Fruit fly (Drosophila melanogaster): ENCODE measurements around the gene CG42792.

DNA sequence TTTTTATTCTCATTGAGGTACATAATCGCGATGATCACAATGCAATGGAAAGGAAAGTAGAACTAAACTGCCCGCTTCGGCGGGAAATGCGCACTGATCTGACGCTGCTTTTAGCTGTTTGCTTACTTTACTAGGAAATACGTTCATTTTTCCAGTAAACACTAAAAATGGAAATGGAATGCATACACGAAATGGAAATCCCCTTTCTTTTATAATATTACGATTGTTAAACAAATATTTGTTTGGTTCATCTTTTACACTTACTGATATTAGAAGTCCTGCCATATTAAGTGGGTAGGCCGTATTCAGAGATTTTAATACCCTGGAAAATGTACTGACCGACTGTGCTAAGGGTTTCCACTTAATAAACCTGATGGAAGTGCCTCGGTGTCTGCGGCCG is 35.2 kb upstream of the CG42792 start, which contains the start of gene CG31823:
- TF ChIP-seq ss (GFP tag; optimal IDR thresholded peaks at IDR 0.05) = no peak
- TF ChIP-seq Smox (GFP tag; optimal IDR thresholded peaks at IDR 0.05) = no peak
- TF ChIP-seq vri (GFP tag; optimal IDR thresholded peaks at IDR 0.05) = no peak
